Fruit fly (Drosophila melanogaster): ENCODE results near the gene Jhbp16.
A peak's percentile ranks its signal among the peaks of the same experiment; 100 is the strongest.

The Jhbp16 gene

DNA sequence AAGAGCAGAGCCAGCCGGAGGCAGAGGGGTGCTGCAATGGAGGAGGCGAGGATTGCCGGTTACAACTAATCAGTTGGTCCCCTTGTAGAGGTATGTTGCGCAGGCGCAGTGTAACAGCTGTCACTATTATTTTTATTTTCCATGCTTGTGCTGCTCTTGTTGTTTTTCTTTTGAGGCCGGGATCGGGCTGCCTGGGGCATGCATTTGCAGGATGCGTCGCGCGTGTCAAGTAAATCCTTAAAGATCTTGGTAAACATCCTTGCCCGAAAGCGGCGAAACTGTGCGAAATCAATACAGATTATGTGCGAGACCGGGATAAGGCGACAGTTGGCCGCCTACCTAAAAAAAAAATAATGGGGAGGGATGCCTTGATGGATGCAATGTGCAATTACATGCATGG lies 20.0 kb upstream of the Jhbp16 start:
- no peak for TF ChIP-seq CG17801 (GFP tag; optimal IDR thresholded peaks at IDR 0.05; ENCODE audit: partially characterized antibody)

DNA sequence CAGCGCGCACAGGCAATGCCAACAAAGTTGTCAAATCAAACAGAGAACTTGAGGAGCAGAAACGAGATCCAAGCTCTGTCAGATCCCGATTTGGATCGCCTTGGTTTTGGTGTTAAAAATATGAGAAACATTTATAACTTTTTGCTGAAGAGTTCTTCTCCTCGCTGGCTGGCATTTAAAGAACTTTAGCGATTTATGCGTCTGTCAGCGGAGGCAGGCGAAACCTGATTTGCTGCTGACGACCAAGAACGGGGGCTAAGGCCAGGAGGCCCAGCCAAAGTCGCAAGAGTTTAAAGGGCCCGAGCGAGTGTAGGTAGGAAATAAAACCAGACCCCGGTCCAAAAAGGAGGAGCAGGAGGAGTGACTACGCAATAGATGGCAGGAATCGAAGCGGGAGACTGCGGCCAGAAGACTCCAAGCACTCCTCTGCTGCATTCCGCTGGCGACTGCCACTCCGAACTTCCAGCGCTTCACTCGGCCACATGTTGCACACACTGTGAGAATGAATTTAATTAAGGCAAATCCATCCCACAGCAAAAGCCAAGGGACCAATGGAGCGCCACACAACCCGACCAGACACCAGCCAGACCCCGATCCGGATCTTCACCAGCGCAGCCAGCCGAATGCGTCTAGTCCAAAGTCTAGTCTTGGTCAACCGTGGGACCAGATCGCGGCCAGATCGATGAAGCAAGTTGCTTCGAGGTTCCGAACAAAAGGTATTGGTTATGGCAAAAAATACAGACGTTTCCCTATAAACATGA lies 18.1 kb upstream of the Jhbp16 start:
- TF ChIP-seq CG17801 (GFP tag; optimal IDR thresholded peaks at IDR 0.05; ENCODE audit: partially characterized antibody), result no peak

DNA sequence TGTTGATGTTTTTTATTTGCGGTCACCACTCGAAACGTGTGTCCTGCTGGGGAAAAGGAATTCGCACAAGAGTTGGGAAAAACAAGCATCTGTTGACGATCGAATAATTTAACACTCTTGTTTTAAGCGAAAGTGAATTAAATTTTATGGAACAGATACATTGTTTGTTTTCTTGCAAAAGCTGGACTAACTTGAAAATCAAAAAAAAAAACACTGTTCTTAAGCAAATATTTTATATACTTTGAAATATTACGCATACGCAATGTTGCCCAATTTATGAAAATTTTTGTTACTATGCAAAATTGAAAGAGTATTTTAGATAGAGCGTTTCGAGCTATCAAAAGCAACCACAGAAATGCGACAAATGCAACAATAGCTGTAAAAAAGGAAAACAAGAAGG lies 15.7 kb upstream of the Jhbp16 start:
- no peak for TF ChIP-seq CG17801 (GFP tag; optimal IDR thresholded peaks at IDR 0.05; ENCODE audit: partially characterized antibody)

DNA sequence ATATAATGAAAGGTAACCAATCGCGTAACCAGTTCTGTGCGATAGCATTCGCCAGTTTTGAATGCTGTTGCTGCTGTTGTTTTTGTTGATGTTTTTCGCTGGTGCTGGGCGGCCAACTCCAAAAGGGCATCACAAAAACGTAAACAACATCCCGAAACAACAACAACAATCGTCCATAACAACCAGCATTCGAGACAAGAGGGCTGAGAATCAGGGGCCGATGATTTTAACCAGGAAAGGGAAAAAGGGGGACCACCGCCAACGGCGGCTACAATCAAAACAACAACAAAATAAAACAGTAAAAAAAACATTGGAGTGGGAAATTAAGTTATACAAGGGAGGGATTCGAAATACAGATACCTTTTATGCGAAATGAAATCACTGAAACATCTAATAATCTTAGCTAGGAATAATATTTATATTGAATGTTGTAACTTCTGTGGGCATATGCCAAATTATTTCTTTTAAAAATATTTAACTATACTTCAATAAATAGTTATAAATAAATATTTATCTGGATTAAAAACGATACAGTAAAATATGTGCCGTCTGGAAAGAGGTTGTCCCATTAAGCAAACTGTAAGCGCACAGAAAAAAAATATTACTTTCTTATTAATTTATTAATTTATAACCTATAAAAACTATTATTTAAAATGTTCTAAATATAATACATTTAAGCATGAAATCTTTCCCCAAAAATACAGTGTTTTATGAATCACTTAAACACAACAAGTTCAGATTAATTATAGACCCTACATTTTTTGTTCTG lies 15.0 kb upstream of the Jhbp16 start:
- TF ChIP-seq CG17801 (GFP tag; optimal IDR thresholded peaks at IDR 0.05; ENCODE audit: partially characterized antibody), result no peak

DNA sequence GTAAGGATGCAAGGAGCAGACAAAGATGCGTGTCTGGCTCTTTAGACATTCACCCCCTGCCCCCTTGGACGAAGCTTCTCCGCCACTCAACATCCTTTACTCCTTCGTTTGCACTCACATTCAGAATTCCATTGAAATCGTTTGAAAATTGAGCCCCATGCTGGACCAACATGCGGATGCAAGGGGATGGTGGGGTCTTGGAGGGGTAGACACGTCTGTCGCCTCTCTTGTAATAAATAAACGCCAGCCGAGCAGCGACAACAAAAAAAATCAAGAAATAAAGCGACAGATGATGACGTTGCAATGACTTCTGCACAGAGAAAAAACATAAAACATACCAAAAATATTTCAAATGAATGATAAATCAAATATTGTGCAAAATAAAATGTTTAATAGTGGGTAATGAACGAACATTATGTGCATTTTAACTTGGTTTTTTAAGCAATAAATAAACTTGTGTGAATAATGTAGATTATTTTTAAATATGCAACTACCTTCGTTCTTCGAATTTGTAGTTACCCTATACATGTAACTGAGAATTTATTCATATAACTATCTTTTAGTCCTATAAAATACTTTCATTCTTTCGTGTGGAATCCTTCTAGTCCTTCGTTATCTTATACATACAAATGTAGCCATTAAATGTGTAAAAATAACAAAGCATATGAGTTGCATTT lies 14.2 kb upstream of the Jhbp16 start:
- TF ChIP-seq CG17801 (GFP tag; optimal IDR thresholded peaks at IDR 0.05; ENCODE audit: partially characterized antibody), result no peak

DNA sequence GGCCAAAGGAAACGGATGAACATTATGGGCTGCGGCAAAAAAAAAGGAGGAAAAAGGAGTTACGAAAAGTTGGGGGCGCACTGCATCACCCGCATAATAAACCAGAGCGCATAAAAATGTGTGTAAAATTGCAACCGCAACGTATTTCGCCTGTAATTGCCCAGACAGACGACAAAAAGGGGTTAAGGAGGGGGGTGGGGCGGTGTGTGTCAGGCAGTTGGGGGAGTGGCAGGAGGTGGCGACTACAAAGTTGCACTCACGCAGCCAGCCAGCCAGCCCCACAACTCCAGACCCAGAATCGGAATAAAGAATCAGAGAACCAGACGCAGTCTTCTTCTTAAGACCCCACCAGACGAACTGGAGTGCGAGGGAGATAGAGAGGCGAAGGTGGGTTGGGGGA lies 13.7 kb upstream of the Jhbp16 start:
- no peak for TF ChIP-seq CG17801 (GFP tag; optimal IDR thresholded peaks at IDR 0.05; ENCODE audit: partially characterized antibody)

DNA sequence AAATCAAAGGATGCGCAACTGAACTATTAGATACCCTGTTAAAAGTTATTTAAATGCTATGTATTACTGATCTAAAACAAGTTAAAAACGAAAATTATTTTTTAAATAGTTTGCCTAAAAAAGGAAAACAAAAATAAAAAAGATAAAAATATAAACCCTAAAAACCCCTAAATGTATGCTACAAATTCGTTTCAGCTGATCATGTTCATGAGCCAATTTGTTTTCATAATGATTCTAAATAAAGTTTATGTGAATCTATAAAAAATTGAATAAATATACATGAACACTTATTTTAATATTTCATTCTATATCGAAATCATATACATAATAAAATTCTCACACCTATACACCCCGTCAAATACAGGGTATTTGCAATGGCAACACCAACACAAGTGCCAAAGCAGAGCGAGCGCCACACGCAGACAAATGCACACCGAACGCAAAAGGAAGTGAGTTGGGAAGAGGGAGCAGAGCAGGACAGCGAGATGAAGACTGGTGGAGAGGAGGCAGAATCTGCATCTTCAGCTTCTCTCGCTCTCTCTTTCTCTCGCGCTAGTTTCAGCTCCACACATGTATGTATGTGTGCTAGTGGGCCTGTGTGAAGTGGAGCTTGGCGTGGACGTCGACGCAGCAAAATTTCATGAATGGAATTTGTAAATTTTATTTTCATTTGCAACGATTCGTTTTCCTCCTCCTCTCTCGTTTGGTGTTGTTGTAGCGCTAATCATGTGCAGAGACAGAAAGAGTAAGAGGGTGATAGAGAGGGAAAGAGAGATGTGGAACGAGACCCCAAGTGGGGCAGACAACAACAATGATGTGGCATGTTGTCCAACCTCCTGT lies 12.9 kb upstream of the Jhbp16 start:
- no peak for TF ChIP-seq CG17801 (GFP tag; optimal IDR thresholded peaks at IDR 0.05; ENCODE audit: partially characterized antibody)

DNA sequence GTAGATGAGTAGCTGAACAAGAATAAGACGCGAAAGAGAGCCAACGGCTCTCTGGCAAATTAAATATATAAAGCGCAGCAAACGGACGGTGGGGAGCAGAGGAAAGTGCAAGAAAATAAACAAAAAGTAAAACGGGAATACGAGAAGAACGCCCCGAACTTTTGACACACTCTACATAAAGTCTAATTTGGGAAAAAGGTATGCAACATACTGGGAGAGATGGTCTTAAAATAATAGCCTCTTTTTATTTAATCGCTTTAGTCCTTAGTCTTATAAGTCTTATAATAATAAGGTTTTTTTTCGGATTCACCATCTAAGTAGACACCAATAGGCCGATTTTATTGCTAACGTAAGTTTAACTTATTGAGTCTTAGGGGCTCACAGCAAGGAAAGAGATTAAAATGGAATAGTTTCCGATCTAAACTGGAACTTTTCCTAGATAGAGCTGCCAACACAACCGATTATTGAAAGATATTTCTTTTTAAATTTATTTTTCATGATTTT lies 11.2 kb upstream of the Jhbp16 start:
- peak; percentile 14 for TF ChIP-seq CG17801 (GFP tag; optimal IDR thresholded peaks at IDR 0.05; ENCODE audit: partially characterized antibody)

DNA sequence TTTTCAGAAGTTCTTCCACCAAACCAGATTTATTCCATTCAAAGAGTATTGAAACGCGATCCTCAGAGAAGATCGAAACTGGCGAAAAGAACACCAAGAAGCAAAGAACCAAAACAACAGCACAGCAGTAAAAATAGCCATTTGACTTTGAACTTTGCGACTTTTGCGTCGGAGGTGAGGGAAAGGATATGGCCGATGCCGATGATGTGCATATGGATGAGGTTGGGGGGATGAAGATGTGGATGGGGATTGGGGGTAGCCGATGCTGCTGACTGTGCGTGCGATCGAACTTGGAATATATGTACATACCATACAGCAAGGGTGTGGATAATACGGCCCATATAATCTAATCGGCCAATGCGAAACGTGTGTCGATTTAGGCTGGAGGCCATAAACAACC lies 10.8 kb upstream of the Jhbp16 start:
- no peak for TF ChIP-seq CG17801 (GFP tag; optimal IDR thresholded peaks at IDR 0.05; ENCODE audit: partially characterized antibody)

DNA sequence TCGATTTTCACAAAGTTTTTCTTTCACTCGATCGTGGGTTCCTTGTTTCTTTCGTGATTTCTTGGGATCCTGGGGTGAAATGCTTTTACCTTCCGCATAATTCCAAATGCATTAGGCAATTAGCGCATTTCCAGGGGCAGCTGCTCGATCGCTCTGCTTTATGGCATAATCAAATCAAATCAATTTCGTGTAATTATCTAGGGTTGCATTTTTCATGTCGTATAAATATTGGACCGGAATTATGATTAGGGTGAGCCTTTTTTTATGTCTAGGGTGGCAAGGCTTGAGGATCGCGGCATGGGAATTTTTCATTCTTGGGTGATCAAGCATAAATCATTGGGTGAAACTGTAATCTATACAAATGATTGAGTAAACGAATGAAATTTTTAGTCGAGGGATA lies 9.4 kb upstream of the Jhbp16 start:
- no peak for TF ChIP-seq CG17801 (GFP tag; optimal IDR thresholded peaks at IDR 0.05; ENCODE audit: partially characterized antibody)

DNA sequence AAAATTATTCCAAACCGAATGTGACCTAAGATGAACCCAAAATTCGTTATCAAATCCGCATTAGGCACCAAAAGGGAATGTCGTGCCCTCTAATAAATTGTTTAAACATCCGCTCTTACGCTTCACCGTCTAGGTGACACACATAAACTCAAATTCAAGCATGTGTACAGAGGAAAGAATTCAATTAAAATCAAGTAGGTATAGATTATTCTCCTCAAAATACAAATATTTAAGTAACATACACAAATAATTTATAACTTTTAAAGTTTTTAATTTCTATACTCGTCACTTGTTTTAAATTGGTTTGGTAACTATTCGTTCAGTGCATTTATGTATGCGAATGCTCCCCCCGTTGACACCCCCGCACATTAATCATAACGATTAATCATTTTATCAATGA lies 8.8 kb upstream of the Jhbp16 start:
- TF ChIP-seq CG17801 (GFP tag; optimal IDR thresholded peaks at IDR 0.05; ENCODE audit: partially characterized antibody), result no peak

DNA sequence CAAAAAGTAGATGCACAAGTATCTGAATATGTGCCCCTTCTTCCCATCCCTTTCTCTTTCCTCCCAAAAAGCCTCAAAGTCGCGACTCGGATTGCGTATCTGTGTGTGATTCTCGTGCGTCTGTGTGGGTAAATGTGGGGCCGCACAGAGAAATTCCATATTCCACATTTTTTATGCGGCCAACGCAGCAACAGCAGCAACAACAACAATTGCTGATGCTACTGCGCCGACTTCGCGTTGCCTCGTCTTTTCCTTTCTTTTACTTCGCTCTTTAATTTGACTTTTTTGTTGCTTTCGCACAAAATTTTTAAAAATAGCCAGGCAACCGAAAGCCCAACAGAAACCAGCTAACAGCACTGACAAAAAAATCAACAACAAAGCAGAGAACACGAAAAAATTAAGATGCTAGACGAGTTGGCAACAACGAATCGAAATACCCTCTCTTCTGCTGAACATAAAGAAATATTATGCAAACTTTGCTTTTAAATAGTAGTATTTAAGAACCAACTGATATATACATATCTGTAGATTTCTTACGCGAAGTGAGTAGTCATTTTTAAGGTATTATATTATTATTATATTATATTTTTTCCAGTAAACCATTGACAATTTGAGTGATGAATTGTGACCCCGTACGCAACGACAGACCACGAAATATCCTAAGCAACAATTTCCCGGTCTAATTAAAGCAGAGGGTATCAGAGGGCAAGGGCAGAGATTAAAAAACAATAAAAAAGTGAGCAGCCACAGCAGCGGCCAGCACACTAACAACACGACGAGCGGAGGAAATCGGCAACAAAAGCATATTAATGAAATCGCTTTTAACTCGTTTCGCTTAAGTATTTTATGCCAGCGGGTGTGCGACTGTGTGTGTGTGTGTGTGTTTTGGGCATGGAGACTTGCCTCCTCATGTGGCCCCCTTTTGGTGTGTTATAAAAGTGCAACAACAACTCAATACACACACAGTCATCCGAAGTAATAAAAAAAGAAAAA lies 7.4 kb upstream of the Jhbp16 start:
- no peak for TF ChIP-seq CG17801 (GFP tag; optimal IDR thresholded peaks at IDR 0.05; ENCODE audit: partially characterized antibody)

DNA sequence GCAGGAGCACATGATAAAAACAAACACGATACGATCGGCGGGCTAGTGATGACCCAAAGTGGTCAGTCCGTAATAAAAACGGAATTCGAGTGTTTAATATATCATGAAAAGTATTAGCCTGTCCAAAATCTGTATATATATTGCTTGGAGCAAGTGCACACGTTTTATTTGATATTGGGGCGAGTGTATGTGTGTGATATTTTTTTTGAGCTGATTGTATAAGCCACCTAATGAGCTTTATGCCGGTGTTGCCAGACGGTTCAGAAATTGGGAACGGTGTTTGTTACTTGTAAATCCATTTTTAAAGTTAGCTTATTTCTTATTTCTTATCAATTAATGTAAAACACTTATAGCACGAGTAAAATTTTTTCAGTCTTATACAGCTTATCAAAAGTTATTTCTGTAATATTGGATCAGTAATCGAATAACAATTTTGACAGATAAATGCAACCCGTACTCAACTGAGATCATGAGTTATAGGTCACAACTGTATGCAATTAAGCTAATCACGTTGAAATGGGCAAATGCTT lies 6.6 kb upstream of the Jhbp16 start:
- TF ChIP-seq CG17801 (GFP tag; optimal IDR thresholded peaks at IDR 0.05; ENCODE audit: partially characterized antibody), result no peak

All from ovary, adult (tissue).